Worm (Caenorhabditis elegans) whole organism, midembryonic: ENCODE measurements around the gene D1014.2.

ENCODE experiments used
- T22C8.4 ChIP-seq: fragments of 200-800 bp; sonication (Bioruptor generic); IDR thresholded peaks from 2 replicates; pipeline ENCODE4 v1.3.6; 2022; ENCODE audit warnings: missing genetic modification characterization, missing compliant biosample characterization
- cog-1 ChIP-seq: sonication (generic microtip); optimal IDR thresholded peaks from 2 replicates; lab custom pipeline; 2016; ENCODE audit warnings: missing genetic modification characterization, missing compliant biosample characterization
- flt-1 ChIP-seq: fragments of 200-800 bp; sonication (Bioruptor generic); IDR thresholded peaks from 2 replicates; pipeline ENCODE4 v1.3.6; 2022; ENCODE audit warnings: missing genetic modification characterization, missing compliant biosample characterization
- klf-2 ChIP-seq: fragments of 200-800 bp; sonication (Bioruptor generic); conservative IDR thresholded peaks from 2 replicates; pipeline ENCODE4 v1.3.6; 2022; ENCODE audit warnings: missing genetic modification reagents, missing genetic modification characterization, missing compliant biosample characterization
- med-1 ChIP-seq: sonication (generic microtip); optimal IDR thresholded peaks from 2 replicates; lab custom pipeline; 2017; ENCODE audit warnings: missing genetic modification characterization, mild to moderate bottlenecking, missing compliant biosample characterization, antibody characterized with exemption, missing genetic modification reagents; ENCODE audit not compliant: insufficient read depth
- ref-1 ChIP-seq: fragments of 200-800 bp; sonication (Bioruptor generic); conservative IDR thresholded peaks from 2 replicates; pipeline ENCODE4 v1.3.6; 2022; ENCODE audit warnings: missing genetic modification reagents, missing genetic modification characterization, missing compliant biosample characterization
- tab-1 ChIP-seq: fragments of 200-800 bp; sonication (Bioruptor generic); IDR thresholded peaks from 2 replicates; pipeline ENCODE4 v1.3.6; 2022; ENCODE audit warnings: missing genetic modification characterization, missing compliant biosample characterization
- ztf-23 ChIP-seq: fragments of 200-800 bp; sonication (Bioruptor generic); IDR thresholded peaks from 2 replicates; pipeline ENCODE4 v1.3.6; 2022; ENCODE audit warnings: missing genetic modification reagents, missing genetic modification characterization, missing compliant biosample characterization
- ztf-29 ChIP-seq: fragments of 200-800 bp; sonication (Bioruptor generic); IDR thresholded peaks from 2 replicates; pipeline ENCODE4 v1.3.6; 2022; ENCODE audit warnings: missing genetic modification reagents, missing genetic modification characterization, missing compliant biosample characterization

D1014.2 gene

DNA sequence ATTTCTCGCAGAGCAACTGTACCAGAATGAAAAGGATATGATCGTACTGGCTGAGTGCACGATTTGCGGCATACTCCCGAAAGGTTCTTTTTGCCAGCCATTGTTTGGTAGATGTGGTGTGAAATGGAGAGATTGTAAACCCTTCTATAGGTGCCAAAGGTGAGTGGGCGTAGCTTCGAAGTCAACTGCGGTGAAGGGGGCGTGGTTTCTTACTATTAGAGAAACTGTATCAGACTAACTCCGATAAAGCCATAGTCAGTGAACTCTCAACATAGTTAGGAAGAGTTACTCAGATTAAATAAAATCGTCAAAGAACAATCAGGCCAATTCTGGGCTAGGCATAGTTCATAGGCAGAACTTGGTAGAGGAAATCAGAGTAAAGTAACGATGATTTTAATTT, 33.6 kb downstream of the D1014.2 start, which contains the start of gene F20D6.9:
Gene F20D6.9 (minus strand): TSS at position 101 of the 400 bp plus-strand sequence.
- TF ChIP-seq T22C8.4 = no peak
- no peak for TF ChIP-seq ztf-29 (GFP tag; lab: Robert Waterston, UW)
- no peak for TF ChIP-seq ztf-23
- TF ChIP-seq klf-2 (GFP tag; lab: Robert Waterston, UW) = no peak
- TF ChIP-seq tab-1 = no peak
- no peak for TF ChIP-seq flt-1 (GFP tag; lab: Robert Waterston, UW)
- no peak for TF ChIP-seq ref-1 (GFP tag; lab: Robert Waterston, UW)
- TF ChIP-seq med-1 (GFP tag; lab: Kevin White, UChicago) = no peak
- no peak for TF ChIP-seq cog-1

DNA sequence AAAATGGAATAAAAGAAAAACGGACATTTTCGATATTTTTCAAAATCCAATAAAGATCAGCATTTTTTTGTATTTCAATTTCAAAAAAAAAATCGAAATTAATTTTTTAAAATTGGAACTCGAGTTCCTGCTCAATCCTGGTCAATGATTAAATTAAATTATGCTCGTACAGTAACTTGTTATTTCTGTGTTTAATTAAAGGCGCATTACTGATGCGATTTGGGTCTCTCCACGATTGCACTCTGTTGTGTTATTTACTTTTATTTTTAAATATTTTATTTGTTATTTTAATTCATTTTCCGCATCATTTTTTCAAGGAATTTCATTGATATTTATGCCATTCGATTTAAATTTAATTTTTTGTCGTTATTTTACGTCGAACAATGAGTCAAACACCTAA, 34.6 kb downstream of the D1014.2 start:
- TF ChIP-seq med-1 (GFP tag; lab: Kevin White, UChicago) = no peak
- TF ChIP-seq klf-2 (GFP tag; lab: Robert Waterston, UW) = no peak
- no peak for TF ChIP-seq ztf-29 (GFP tag; lab: Robert Waterston, UW)
- no peak for TF ChIP-seq T22C8.4
- TF ChIP-seq tab-1 = no peak
- TF ChIP-seq ref-1 (GFP tag; lab: Robert Waterston, UW) = no peak
- no peak for TF ChIP-seq flt-1 (GFP tag; lab: Robert Waterston, UW)

DNA sequence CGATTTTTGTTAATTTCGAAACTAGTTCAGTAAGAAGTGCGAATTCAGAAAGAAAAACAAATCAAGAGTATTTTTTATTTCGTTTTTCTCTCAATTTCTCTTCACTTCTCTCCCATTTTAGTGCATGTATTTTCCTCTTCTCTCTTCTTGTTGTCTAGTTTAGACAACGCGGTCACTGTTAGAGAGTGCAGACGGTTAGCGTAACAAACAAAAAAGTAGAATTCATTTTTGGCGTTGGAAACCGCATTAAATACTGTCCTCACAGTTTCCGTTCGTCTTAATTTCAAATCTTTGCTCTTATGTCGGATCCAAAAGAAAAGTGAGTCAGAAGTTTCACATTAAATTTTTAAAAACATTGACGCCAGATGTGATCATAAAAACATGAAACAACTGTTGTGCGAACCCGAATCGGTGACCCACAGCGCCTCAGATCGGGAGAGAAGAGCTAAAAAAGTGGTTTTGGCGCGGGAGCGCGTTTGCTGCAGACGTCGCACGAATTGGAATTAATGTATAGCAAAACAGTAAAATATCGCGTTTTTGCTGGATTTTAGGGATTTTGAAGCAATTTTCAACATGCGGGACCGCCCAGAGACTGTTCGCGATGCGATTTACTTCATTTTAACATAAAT, 35.3 kb downstream of the D1014.2 start, which contains the start of gene srp-7:
Gene srp-7 (plus strand): TSS at position 213 of the 629 bp plus-strand sequence.
- TF ChIP-seq klf-2 (GFP tag; lab: Robert Waterston, UW) (no peak), ztf-23 (no peak), tab-1 (no peak), T22C8.4 (no peak), flt-1 (GFP tag; lab: Robert Waterston, UW) (no peak)

DNA sequence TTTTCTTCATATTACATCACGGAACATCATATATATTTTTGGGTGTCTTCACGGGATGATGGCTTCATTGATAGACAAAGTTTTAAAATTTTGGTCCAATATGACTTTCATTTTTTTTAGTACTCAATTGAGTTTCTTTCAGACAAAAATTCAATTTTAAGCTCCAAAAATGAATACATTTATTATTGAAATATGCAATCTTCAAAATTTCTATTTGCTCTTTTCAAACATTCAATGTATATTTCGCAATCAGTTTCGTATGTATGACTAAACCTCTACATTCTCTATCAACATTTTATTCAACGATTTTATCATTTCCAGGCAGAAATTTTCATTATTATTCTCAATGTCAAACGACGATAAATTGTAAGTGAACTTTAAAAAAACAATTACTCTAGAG, 39.7 kb downstream of the D1014.2 start, which contains the start of gene srp-8:
Gene srp-8 (plus strand): TSS at position 301 of the 400 bp plus-strand sequence.
- TF ChIP-seq tab-1 (no peak), cog-1 (no peak), klf-2 (GFP tag; lab: Robert Waterston, UW) (no peak), ztf-29 (GFP tag; lab: Robert Waterston, UW) (no peak), flt-1 (GFP tag; lab: Robert Waterston, UW) (no peak), ztf-23 (no peak), med-1 (GFP tag; lab: Kevin White, UChicago) (no peak), T22C8.4 (no peak), ref-1 (GFP tag; lab: Robert Waterston, UW) (no peak)

DNA sequence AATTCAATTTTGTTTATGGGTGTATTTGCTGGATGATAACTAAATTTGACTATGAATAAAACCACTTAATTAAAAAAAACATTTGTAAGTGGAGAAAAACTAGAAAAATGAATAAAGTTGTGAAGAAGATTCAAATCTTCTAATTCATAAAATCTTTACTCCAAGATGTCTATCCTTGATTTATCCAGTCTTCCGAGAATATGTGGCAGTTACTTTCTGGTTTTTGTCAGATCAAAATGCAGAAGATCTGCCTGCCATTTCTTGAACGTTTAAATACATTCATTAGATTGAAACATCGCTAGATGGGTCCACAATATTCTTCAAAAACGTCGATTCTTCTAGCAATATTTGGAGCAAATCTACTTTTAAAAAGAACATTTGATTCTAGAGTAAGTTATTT, 42.0 kb downstream of the D1014.2 start, which contains the start of gene F20D6.2:
Gene F20D6.2 (plus strand): TSS at position 301 of the 400 bp plus-strand sequence.
- no peak for TF ChIP-seq klf-2 (GFP tag; lab: Robert Waterston, UW)
- no peak for TF ChIP-seq ztf-23
- TF ChIP-seq flt-1 (GFP tag; lab: Robert Waterston, UW) = no peak
- TF ChIP-seq ztf-29 (GFP tag; lab: Robert Waterston, UW) = no peak
- TF ChIP-seq T22C8.4 = no peak
- no peak for TF ChIP-seq cog-1
- TF ChIP-seq med-1 (GFP tag; lab: Kevin White, UChicago) = no peak
- TF ChIP-seq tab-1 = no peak
- TF ChIP-seq ref-1 (GFP tag; lab: Robert Waterston, UW) = no peak

DNA sequence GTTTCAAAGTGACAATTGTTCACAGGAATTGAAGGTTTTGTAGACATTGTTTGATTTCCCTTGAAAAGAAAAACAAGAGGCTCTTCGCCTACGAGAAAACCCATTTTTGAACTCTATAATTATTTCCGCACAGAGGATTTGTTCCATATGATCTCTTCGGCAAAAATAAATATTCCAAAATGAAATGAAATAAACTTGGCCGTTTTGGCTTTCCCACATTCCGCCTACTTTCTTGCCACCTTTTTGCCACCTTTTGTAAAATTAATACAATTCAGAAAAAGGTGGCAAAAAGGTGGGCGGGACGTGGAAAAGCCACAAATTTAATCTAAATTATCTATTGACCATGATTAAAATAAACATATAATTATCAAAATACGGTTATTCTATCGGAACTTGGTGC, 44.7 kb downstream of the D1014.2 start, which contains the start of gene F20D6.15:
Gene F20D6.15 (minus strand): TSS at position 47 of the 400 bp plus-strand sequence.
- TF ChIP-seq ztf-29 (GFP tag; lab: Robert Waterston, UW) (no peak), tab-1 (no peak), med-1 (GFP tag; lab: Kevin White, UChicago) (no peak), ref-1 (GFP tag; lab: Robert Waterston, UW) (no peak), cog-1 (no peak), ztf-23 (no peak), T22C8.4 (no peak), klf-2 (GFP tag; lab: Robert Waterston, UW) (no peak), flt-1 (GFP tag; lab: Robert Waterston, UW) (no peak)

DNA sequence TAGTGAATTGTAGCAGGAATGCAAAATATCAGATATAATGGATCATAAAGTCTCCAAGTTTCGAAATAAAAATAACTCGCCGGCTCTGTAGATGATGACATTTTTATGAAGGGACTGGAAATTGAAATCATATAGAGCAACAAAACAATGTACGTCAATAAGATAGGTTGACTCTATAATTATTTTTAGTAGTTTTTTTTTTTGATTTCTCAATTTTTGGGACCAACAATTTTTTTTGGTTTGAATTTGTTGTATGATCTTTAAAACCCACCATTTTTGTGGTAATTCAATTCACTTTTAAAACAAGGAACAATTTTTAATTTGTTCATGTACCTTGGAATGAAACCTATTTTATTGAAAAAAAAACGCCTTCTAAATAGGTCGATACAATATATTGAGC, 46.3 kb downstream of the D1014.2 start, which contains the start of gene F20D6.12:
Gene F20D6.12 (minus strand): TSS at position 101 of the 400 bp plus-strand sequence.
- no peak for TF ChIP-seq tab-1
- no peak for TF ChIP-seq T22C8.4
- no peak for TF ChIP-seq klf-2 (GFP tag; lab: Robert Waterston, UW)
- no peak for TF ChIP-seq ztf-29 (GFP tag; lab: Robert Waterston, UW)
- TF ChIP-seq ref-1 (GFP tag; lab: Robert Waterston, UW) = no peak
- TF ChIP-seq cog-1 = no peak
- no peak for TF ChIP-seq ztf-23
- TF ChIP-seq flt-1 (GFP tag; lab: Robert Waterston, UW) = no peak
- no peak for TF ChIP-seq med-1 (GFP tag; lab: Kevin White, UChicago)

DNA sequence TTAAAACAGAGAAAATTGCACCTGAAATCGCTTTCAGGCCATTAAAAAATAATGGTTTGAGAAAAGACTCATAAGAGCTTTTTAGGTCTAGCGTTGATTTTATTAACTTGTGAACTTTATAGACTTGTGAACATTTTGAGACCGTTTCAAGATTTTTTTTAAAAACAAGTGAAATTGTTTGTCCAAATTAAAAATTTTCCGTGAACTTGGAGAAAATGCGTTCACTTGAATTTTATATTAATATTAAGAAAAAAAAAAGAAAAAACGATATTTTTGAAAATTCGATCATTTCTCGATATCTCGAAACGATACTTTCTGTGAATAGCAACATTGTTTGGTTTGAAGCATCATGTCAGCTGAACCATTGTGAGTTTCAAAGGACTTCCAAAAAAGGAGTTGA, 46.7 kb downstream of the D1014.2 start, which contains the start of gene F20D6.1:
Gene F20D6.1 (plus strand): TSS at position 301 of the 400 bp plus-strand sequence.
- no peak for TF ChIP-seq ztf-29 (GFP tag; lab: Robert Waterston, UW)
- TF ChIP-seq cog-1 = no peak
- no peak for TF ChIP-seq flt-1 (GFP tag; lab: Robert Waterston, UW)
- TF ChIP-seq ref-1 (GFP tag; lab: Robert Waterston, UW) = no peak
- TF ChIP-seq T22C8.4 = no peak
- TF ChIP-seq med-1 (GFP tag; lab: Kevin White, UChicago) = no peak
- no peak for TF ChIP-seq tab-1
